Worm (Caenorhabditis elegans): ENCODE data around the gene K03B4.1.

- TF ChIP-seq hmg-20 (GFP tag; IDR thresholded peaks at IDR 0.05): no peak
- TF ChIP-seq lsl-1 (GFP tag; optimal IDR thresholded peaks at IDR 0.05): no peak
- TF ChIP-seq lin-35 (GFP tag; optimal IDR thresholded peaks at IDR 0.05): no peak
Measured at ce11 chrV:4655175-4655574, 34.0 kb upstream of the K03B4.1 start, which contains the start of gene F41F3.9.
